Worm (Caenorhabditis elegans) whole organism, midembryonic: Measurements from ENCODE around the gene T28A11.13.

Source experiments
- T22C8.4 ChIP-seq: fragments of 200-800 bp; sonication (Bioruptor generic); IDR thresholded peaks from 2 replicates; pipeline ENCODE4 v1.3.6; 2022; ENCODE audit warnings: missing genetic modification characterization, missing compliant biosample characterization
- cog-1 ChIP-seq: sonication (generic microtip); optimal IDR thresholded peaks from 2 replicates; lab custom pipeline; 2016; ENCODE audit warnings: missing genetic modification characterization, missing compliant biosample characterization
- flt-1 ChIP-seq: fragments of 200-800 bp; sonication (Bioruptor generic); IDR thresholded peaks from 2 replicates; pipeline ENCODE4 v1.3.6; 2022; ENCODE audit warnings: missing genetic modification characterization, missing compliant biosample characterization
- klf-2 ChIP-seq: fragments of 200-800 bp; sonication (Bioruptor generic); conservative IDR thresholded peaks from 2 replicates; pipeline ENCODE4 v1.3.6; 2022; ENCODE audit warnings: missing genetic modification reagents, missing genetic modification characterization, missing compliant biosample characterization
- med-1 ChIP-seq: sonication (generic microtip); optimal IDR thresholded peaks from 2 replicates; lab custom pipeline; 2017; ENCODE audit warnings: missing genetic modification characterization, mild to moderate bottlenecking, missing compliant biosample characterization, antibody characterized with exemption, missing genetic modification reagents; ENCODE audit not compliant: insufficient read depth
- ztf-23 ChIP-seq: fragments of 200-800 bp; sonication (Bioruptor generic); IDR thresholded peaks from 2 replicates; pipeline ENCODE4 v1.3.6; 2022; ENCODE audit warnings: missing genetic modification reagents, missing genetic modification characterization, missing compliant biosample characterization
- ztf-29 ChIP-seq: fragments of 200-800 bp; sonication (Bioruptor generic); IDR thresholded peaks from 2 replicates; pipeline ENCODE4 v1.3.6; 2022; ENCODE audit warnings: missing genetic modification reagents, missing genetic modification characterization, missing compliant biosample characterization

ce11 chrV:3297764-3298163 lies 47.7 kb upstream of the T28A11.13 start, which contains the start of gene srx-122:
- TF ChIP-seq ztf-29 (no peak), med-1 (GFP tag; lab: Kevin White, UChicago) (no peak), cog-1 (tag; lab: Kevin White, UChicago) (no peak), T22C8.4 (GFP tag; lab: Robert Waterston, UW) (no peak), flt-1 (GFP tag; lab: Robert Waterston, UW) (no peak), ztf-23 (GFP tag; lab: Robert Waterston, UW) (no peak), klf-2 (GFP tag; lab: Robert Waterston, UW) (no peak)
